Fruit fly (Drosophila melanogaster) whole organism, wandering third instar larva: ENCODE measurements around the gene CG5535.

Experiments
- Mio ChIP-seq: sonication (Bioruptor generic); optimal IDR thresholded peaks from 2 replicates; lab custom pipeline; 2016; ENCODE audit warnings: missing biosample characterization, missing genetic modification characterization
- br ChIP-seq: fragments of 200-800 bp; sonication (Bioruptor generic); optimal IDR thresholded peaks from 2 replicates; lab custom pipeline; 2016; ENCODE audit warnings: missing biosample characterization, missing genetic modification characterization
- fru ChIP-seq: fragments of 200-800 bp; sonication (Bioruptor generic); optimal IDR thresholded peaks from 3 replicates; lab custom pipeline; 2016; ENCODE audit warnings: missing biosample characterization, mild to moderate bottlenecking, missing genetic modification characterization
- psq ChIP-seq: fragments of 200-800 bp; sonication (Bioruptor generic); optimal IDR thresholded peaks from 3 replicates; lab custom pipeline; 2017; ENCODE audit warnings: missing biosample characterization, mild to moderate bottlenecking, missing genetic modification characterization, moderate library complexity

- no peak for TF ChIP-seq Mio (GFP tag; lab: Kevin White, UChicago)
- no peak for TF ChIP-seq br (GFP tag; lab: Kevin White, UChicago)
- no peak for TF ChIP-seq psq (GFP tag; lab: Kevin White, UChicago)
- TF ChIP-seq fru, result no peak
Observed at dm6 chr3L:17898606-17899005, 42.0 kb upstream of the CG5535 start.
